Fruit fly (Drosophila melanogaster) whole organism, embryonic: ENCODE data around the gene CG3517.

ENCODE experiments used
- Aef1 ChIP-seq: fragments of 200-800 bp; sonication (Bioruptor generic); IDR thresholded peaks from 3 replicates; pipeline ENCODE4 v1.3.6; 2022; ENCODE audit warnings: missing biosample characterization, missing genetic modification characterization
- CG10209 ChIP-seq: fragments of 200-800 bp; sonication (Bioruptor generic); optimal IDR thresholded peaks from 3 replicates; lab custom pipeline; 2017; ENCODE audit warnings: missing biosample characterization, mild to moderate bottlenecking, missing genetic modification characterization, missing genetic modification reagents
- CG10543 ChIP-seq: fragments of 200-800 bp; sonication (Bioruptor generic); optimal IDR thresholded peaks from 3 replicates; lab custom pipeline; 2017; ENCODE audit warnings: missing biosample characterization, mild to moderate bottlenecking, missing genetic modification characterization, moderate library complexity
- CG10565 ChIP-seq: fragments of 200-800 bp; sonication (Bioruptor generic); optimal IDR thresholded peaks from 3 replicates; lab custom pipeline; 2016; ENCODE audit warnings: missing biosample characterization, mild to moderate bottlenecking, missing genetic modification characterization
- CG11456 ChIP-seq: fragments of 200-800 bp; sonication (Bioruptor generic); IDR thresholded peaks from 3 replicates; pipeline ENCODE4 v1.3.6; 2022; ENCODE audit warnings: missing biosample characterization, missing genetic modification characterization
- CG1603 ChIP-seq: fragments of 200-800 bp; sonication (Bioruptor generic); optimal IDR thresholded peaks from 2 replicates; lab custom pipeline; 2019; ENCODE audit warnings: missing biosample characterization, mild to moderate bottlenecking, missing genetic modification characterization, moderate library complexity
- CG17328 ChIP-seq: fragments of 200-800 bp; sonication (Bioruptor generic); IDR thresholded peaks from 2 replicates; pipeline ENCODE4 v1.3.6; 2022; ENCODE audit warnings: missing biosample characterization, missing genetic modification characterization
- CG2678 ChIP-seq: fragments of 200-800 bp; sonication (Bioruptor generic); optimal IDR thresholded peaks from 3 replicates; lab custom pipeline; 2019; ENCODE audit warnings: missing biosample characterization, mild to moderate bottlenecking, missing genetic modification characterization, moderate library complexity
- CG34422 ChIP-seq: fragments of 200-800 bp; sonication (Bioruptor generic); IDR thresholded peaks from 3 replicates; pipeline ENCODE4 v1.3.6; 2022; ENCODE audit warnings: missing biosample characterization, missing genetic modification characterization
- CG4820 ChIP-seq: fragments of 200-800 bp; sonication (Bioruptor generic); optimal IDR thresholded peaks from 3 replicates; lab custom pipeline; 2016; ENCODE audit warnings: missing biosample characterization, missing genetic modification characterization
- CG6813 ChIP-seq: fragments of 200-800 bp; sonication (Bioruptor generic); optimal IDR thresholded peaks from 2 replicates; lab custom pipeline; 2017; ENCODE audit warnings: missing biosample characterization, missing genetic modification characterization, mild to moderate bottlenecking, moderate library complexity, missing genetic modification reagents
- CG7271 ChIP-seq: fragments of 200-800 bp; sonication (Bioruptor generic); optimal IDR thresholded peaks from 2 replicates; lab custom pipeline; 2018; ENCODE audit warnings: missing biosample characterization, mild to moderate bottlenecking, missing genetic modification characterization, moderate library complexity
- CG8290 ChIP-seq, 3 experiments: fragments of 200-800 bp; sonication (Bioruptor generic); optimal IDR thresholded peaks; 2 replicates each; lab custom pipeline; 2016 to 2019; ENCODE audit warnings: missing biosample characterization in 3 of 3, missing genetic modification characterization in 3 of 3, mild to moderate bottlenecking in 2 of 3, moderate library complexity in 1 of 3
- CG8478 ChIP-seq: fragments of >200 bp; optimal IDR thresholded peaks from 2 replicates; lab custom pipeline; 2018
- CG9609 ChIP-seq: fragments of 200-800 bp; sonication (Bioruptor generic); optimal IDR thresholded peaks from 3 replicates; lab custom pipeline; 2016; ENCODE audit warnings: missing biosample characterization, missing genetic modification characterization
- CG9797 ChIP-seq: fragments of 200-800 bp; sonication (Bioruptor generic); optimal IDR thresholded peaks from 3 replicates; lab custom pipeline; 2018; ENCODE audit warnings: missing biosample characterization, mild to moderate bottlenecking, missing genetic modification characterization
- CG9817 ChIP-seq: fragments of 200-800 bp; sonication (Bioruptor generic); optimal IDR thresholded peaks from 2 replicates; lab custom pipeline; 2018; ENCODE audit warnings: missing biosample characterization, mild to moderate bottlenecking, missing genetic modification characterization, moderate library complexity
- Dek ChIP-seq: fragments of 200-800 bp; sonication (Bioruptor generic); optimal IDR thresholded peaks from 3 replicates; lab custom pipeline; 2019; ENCODE audit warnings: missing biosample characterization, mild to moderate bottlenecking, missing genetic modification characterization, moderate library complexity
- H15 ChIP-seq: fragments of 200-800 bp; sonication (Bioruptor generic); IDR thresholded peaks from 3 replicates; pipeline ENCODE4 v1.3.6; 2022; ENCODE audit warnings: missing biosample characterization, missing genetic modification characterization
- Hsf ChIP-seq: fragments of 200-800 bp; sonication (Bioruptor generic); optimal IDR thresholded peaks from 3 replicates; lab custom pipeline; 2016; ENCODE audit warnings: missing biosample characterization, missing genetic modification characterization
- Max ChIP-seq: fragments of 200-800 bp; sonication (Bioruptor generic); optimal IDR thresholded peaks from 2 replicates; lab custom pipeline; 2016; ENCODE audit warnings: missing biosample characterization, mild to moderate bottlenecking, missing genetic modification characterization
- NFAT ChIP-seq: fragments of 200-800 bp; sonication (Bioruptor generic); IDR thresholded peaks from 2 replicates; pipeline ENCODE4 v1.3.6; 2022; ENCODE audit warnings: missing biosample characterization, missing genetic modification characterization
- Poxn ChIP-seq: fragments of 200-800 bp; sonication (Bioruptor generic); IDR thresholded peaks from 2 replicates; pipeline ENCODE4 v1.3.6; 2022; ENCODE audit warnings: missing biosample characterization, missing genetic modification characterization
- Rx ChIP-seq: fragments of 200-800 bp; sonication (Bioruptor generic); IDR thresholded peaks from 2 replicates; pipeline ENCODE4 v1.3.6; 2022; ENCODE audit warnings: missing biosample characterization, missing genetic modification characterization
- Sry-δ ChIP-seq: fragments of 200-800 bp; sonication (Bioruptor generic); optimal IDR thresholded peaks from 2 replicates; lab custom pipeline; 2016; ENCODE audit warnings: missing biosample characterization, missing genetic modification characterization
- TFAM ChIP-seq: fragments of 200-800 bp; sonication (Bioruptor generic); optimal IDR thresholded peaks from 2 replicates; lab custom pipeline; 2017; ENCODE audit warnings: missing biosample characterization, missing genetic modification characterization, inconsistent platforms
- Tbp ChIP-seq: fragments of >200 bp; optimal IDR thresholded peaks from 2 replicates; lab custom pipeline; 2018; ENCODE audit warnings: missing biosample characterization, missing genetic modification characterization
- ara ChIP-seq: fragments of 200-800 bp; sonication (Bioruptor generic); IDR thresholded peaks from 2 replicates; pipeline ENCODE4 v1.3.6; 2022; ENCODE audit warnings: missing biosample characterization, missing genetic modification characterization
- ase ChIP-seq: fragments of 200-800 bp; sonication (Bioruptor generic); IDR thresholded peaks from 3 replicates; pipeline ENCODE4 v1.3.6; 2022; ENCODE audit warnings: missing biosample characterization, missing genetic modification characterization
- bcd ChIP-seq: fragments of 200-800 bp; sonication (Bioruptor generic); optimal IDR thresholded peaks from 2 replicates; lab custom pipeline; 2017; ENCODE audit warnings: missing biosample characterization, mild to moderate bottlenecking, missing genetic modification characterization
- bsh ChIP-seq, 2 experiments: fragments of 200-800 bp; sonication (Bioruptor generic); optimal IDR thresholded peaks; 2 replicates each; lab custom pipeline; 2017 to 2018; ENCODE audit warnings: mild to moderate bottlenecking in 2 of 2, missing biosample characterization in 2 of 2, missing genetic modification characterization in 2 of 2, moderate library complexity in 1 of 2
- cad ChIP-seq: fragments of >200 bp; optimal IDR thresholded peaks from 2 replicates; lab custom pipeline; 2017; ENCODE audit warnings: missing biosample characterization, missing genetic modification characterization
- crp ChIP-seq, 2 experiments: fragments of 200-800 bp; sonication (Bioruptor generic); optimal IDR thresholded peaks; 2 replicates in 1 of 2; 3 replicates in 1 of 2; lab custom pipeline; 2017; ENCODE audit warnings: missing biosample characterization in 2 of 2, missing genetic modification characterization in 2 of 2, mild to moderate bottlenecking in 1 of 2, moderate library complexity in 1 of 2
- da ChIP-seq: fragments of 200-800 bp; sonication (Bioruptor generic); optimal IDR thresholded peaks from 2 replicates; lab custom pipeline; 2016; ENCODE audit warnings: missing biosample characterization, missing genetic modification characterization
- disco-r ChIP-seq: fragments of 200-800 bp; sonication (Bioruptor generic); optimal IDR thresholded peaks from 2 replicates; lab custom pipeline; 2016; ENCODE audit warnings: missing biosample characterization, missing genetic modification characterization
- dysf ChIP-seq: fragments of 200-800 bp; sonication (Bioruptor generic); IDR thresholded peaks from 3 replicates; pipeline ENCODE4 v1.3.6; 2022; ENCODE audit warnings: missing biosample characterization, missing genetic modification characterization
- ems ChIP-seq: fragments of 200-800 bp; sonication (Bioruptor generic); optimal IDR thresholded peaks from 3 replicates; lab custom pipeline; 2016; ENCODE audit warnings: missing biosample characterization, missing genetic modification characterization
- exex ChIP-seq: fragments of 200-800 bp; sonication (Bioruptor generic); optimal IDR thresholded peaks from 4 replicates; lab custom pipeline; 2018; ENCODE audit warnings: missing biosample characterization, mild to moderate bottlenecking, missing genetic modification characterization, moderate library complexity
- fd102C ChIP-seq: fragments of 200-800 bp; sonication (Bioruptor generic); optimal IDR thresholded peaks from 2 replicates; lab custom pipeline; 2018; ENCODE audit warnings: missing biosample characterization, mild to moderate bottlenecking, missing genetic modification characterization, moderate library complexity
- gce ChIP-seq: fragments of 200-800 bp; sonication (Bioruptor generic); IDR thresholded peaks from 3 replicates; pipeline ENCODE4 v1.3.6; 2022; ENCODE audit warnings: missing biosample characterization, missing genetic modification characterization
- gsb-n ChIP-seq: fragments of 200-800 bp; sonication (Bioruptor generic); optimal IDR thresholded peaks from 3 replicates; lab custom pipeline; 2018; ENCODE audit warnings: missing biosample characterization, mild to moderate bottlenecking, missing genetic modification characterization
- hbn ChIP-seq: fragments of 200-800 bp; sonication (Bioruptor generic); IDR thresholded peaks from 2 replicates; pipeline ENCODE4 v1.3.6; 2022; ENCODE audit warnings: missing biosample characterization, missing genetic modification characterization; ENCODE audit not compliant: partially characterized antibody
- hth ChIP-seq: fragments of >200 bp; optimal IDR thresholded peaks from 2 replicates; lab custom pipeline; 2017; ENCODE audit warnings: inconsistent platforms
- lab ChIP-seq: fragments of 200-800 bp; sonication (Bioruptor generic); optimal IDR thresholded peaks from 3 replicates; lab custom pipeline; 2017; ENCODE audit warnings: missing biosample characterization, missing genetic modification characterization, mild to moderate bottlenecking, moderate library complexity, missing genetic modification reagents
- maf-S ChIP-seq: fragments of 200-800 bp; sonication (Bioruptor generic); optimal IDR thresholded peaks from 2 replicates; lab custom pipeline; 2016; ENCODE audit warnings: missing biosample characterization, missing genetic modification characterization
- otp ChIP-seq: fragments of 200-800 bp; sonication (Bioruptor generic); IDR thresholded peaks from 3 replicates; pipeline ENCODE4, ENCODE4 v1.3.6; 2022; ENCODE audit warnings: missing biosample characterization, missing genetic modification characterization
- slp2 ChIP-seq: fragments of 200-800 bp; sonication (Bioruptor generic); optimal IDR thresholded peaks from 2 replicates; lab custom pipeline; 2016; ENCODE audit warnings: missing biosample characterization, missing genetic modification characterization
- tna ChIP-seq: fragments of 200-800 bp; sonication (Bioruptor generic); IDR thresholded peaks from 2 replicates; pipeline ENCODE4 v1.3.6; 2022; ENCODE audit warnings: missing biosample characterization, missing genetic modification characterization; ENCODE audit not compliant: partially characterized antibody
- ttk ChIP-seq: fragments of 200-800 bp; sonication (Bioruptor generic); IDR thresholded peaks from 2 replicates; pipeline ENCODE4 v2.1.2; 2022; ENCODE audit warnings: missing biosample characterization, missing genetic modification characterization
- tx ChIP-seq: fragments of 200-800 bp; sonication (Bioruptor generic); optimal IDR thresholded peaks from 2 replicates; lab custom pipeline; 2016; ENCODE audit warnings: missing biosample characterization, missing genetic modification characterization
- zfh2 ChIP-seq: fragments of 200-800 bp; sonication (Bioruptor generic); optimal IDR thresholded peaks from 2 replicates; lab custom pipeline; 2016; ENCODE audit warnings: missing biosample characterization, missing genetic modification characterization

CG3517 gene

dm6 chr3R:19403096-19403515 lies 21.9 kb downstream of the CG3517 start, which contains the start of the genes Ino80 and Aptx (continued):
- TF ChIP-seq bcd (peak; percentile 93), CG34422 (GFP tag; lab: Robert Waterston, UW) (peak; percentile 96), lab (GFP tag; lab: Kevin White, UChicago) (peak; percentile 95), disco-r (peak; percentile 81), cad (GFP tag; lab: Kevin White, UChicago) (no peak), CG9609 (peak; percentile 95), CG6813 (GFP tag; lab: Kevin White, UChicago) (peak; percentile 70), slp2 (GFP tag; lab: Kevin White, UChicago) (peak; percentile 92), ems (GFP tag; lab: Kevin White, UChicago) (peak; percentile 96), CG2678 (tag; lab: Kevin White, UChicago) (peak; percentile 94), fd102C (peak; percentile 66), Max (GFP tag; lab: Kevin White, UChicago) (peak; percentile 91), NFAT (GFP tag; lab: Robert Waterston, UW) (peak; percentile 89), Tbp (GFP tag; lab: Kevin White, UChicago) (no peak), tx (GFP tag; lab: Kevin White, UChicago) (peak; percentile 95), CG10543 (GFP tag; lab: Kevin White, UChicago) (peak; percentile 92), H15 (GFP tag; lab: Robert Waterston, UW) (peak; percentile 92), CG7271 (tag; lab: Kevin White, UChicago) (peak; percentile 89), otp (GFP tag; lab: Robert Waterston, UW) (peak; percentile 82; the same call in 2 of the 3 replicates), zfh2 (GFP tag; lab: Kevin White, UChicago) (peak; percentile 96), CG11456 (GFP tag; lab: Robert Waterston, UW) (peak; percentile 92), CG9817 (tag; lab: Kevin White, UChicago) (peak; percentile 96), CG10565 (GFP tag; lab: Kevin White, UChicago) (peak; percentile 79), hth (lab: Kevin White, UChicago) (no peak), Rx (GFP tag; lab: Robert Waterston, UW) (peak; percentile 90; the same call in 1 of the 2 replicates), CG10209 (GFP tag; lab: Kevin White, UChicago) (peak; percentile 92), da (peak; percentile 79), maf-S (GFP tag; lab: Kevin White, UChicago) (peak; percentile 91), CG8478 (lab: Kevin White, UChicago) (no peak), TFAM (peak; percentile 38), Aef1 (GFP tag; lab: Robert Waterston, UW) (peak; percentile 94), dysf (GFP tag; lab: Robert Waterston, UW) (peak; percentile 95), crp (GFP tag; optimal IDR thresholded peaks at IDR 0.05; lab: Kevin White, UChicago) (peak; percentile 84 to 92), CG17328 (peak; percentile 94), exex (tag; lab: Kevin White, UChicago) (peak; percentile 62), Hsf (GFP tag; lab: Kevin White, UChicago) (peak; percentile 98), hbn (GFP tag; lab: Robert Waterston, UW) (peak; percentile 82), gsb-n (tag; lab: Kevin White, UChicago) (peak; percentile 93), Dek (tag; lab: Kevin White, UChicago) (peak; percentile 90), ara (peak; percentile 90), CG1603 (tag; lab: Kevin White, UChicago) (peak; percentile 82), CG9797 (peak; percentile 71), bsh (GFP tag; optimal IDR thresholded peaks at IDR 0.05; lab: Kevin White, UChicago) (peak in 1 of 2 experiments; percentile 94), ttk (GFP tag; lab: Robert Waterston, UW) (peak; percentile 93), ase (GFP tag; lab: Robert Waterston, UW) (peak; percentile 92), Sry-δ (GFP tag; lab: Kevin White, UChicago) (peak; percentile 94), CG8290 (GFP tag; optimal IDR thresholded peaks at IDR 0.05; lab: Kevin White, UChicago) (peak; percentile 86), CG8290 (tag; optimal IDR thresholded peaks at IDR 0.05; lab: Kevin White, UChicago) (peak; percentile 27 to 82), tna (GFP tag; lab: Robert Waterston, UW) (peak; percentile 88), Poxn (peak; percentile 85), gce (GFP tag; lab: Robert Waterston, UW) (peak; percentile 84; the same call in 2 of the 3 replicates), CG4820 (GFP tag; lab: Kevin White, UChicago) (peak; percentile 94)
